Fruit fly (Drosophila melanogaster): Measurements from ENCODE around the gene Klp3A.

The Klp3A gene

DNA sequence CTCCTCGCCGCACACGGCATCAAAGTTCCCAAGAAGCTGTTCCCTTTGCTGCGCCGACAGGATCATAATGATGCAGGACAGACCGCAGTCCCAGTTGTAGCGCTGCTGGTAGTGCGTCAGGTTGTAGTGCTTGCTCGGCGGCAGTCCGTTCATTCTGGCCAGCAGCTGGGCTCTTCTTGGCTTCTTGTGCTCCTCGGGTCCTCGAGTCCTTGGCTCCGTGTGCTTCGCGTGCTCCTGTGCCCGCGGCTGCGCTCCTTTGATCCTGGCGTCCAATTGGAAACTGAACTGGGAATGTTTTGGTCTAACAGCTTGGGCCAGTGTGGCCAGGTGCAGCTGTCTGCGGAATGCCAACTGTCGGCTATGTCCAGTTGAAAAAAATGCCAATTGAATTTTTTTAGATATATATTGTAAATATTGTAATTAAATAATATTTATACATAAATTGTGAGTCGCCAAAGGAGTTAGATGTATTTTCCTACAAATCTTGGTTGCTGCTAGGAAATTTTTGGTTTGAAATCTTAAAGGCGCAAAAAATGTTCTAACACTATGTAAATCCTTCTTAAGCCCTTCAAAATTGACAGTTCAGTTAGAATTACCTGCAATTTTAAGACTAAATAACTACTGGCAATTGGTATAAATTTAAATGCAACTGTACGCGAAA, 18.7 kb downstream of the Klp3A start, which contains the start of gene CG13760:
Gene CG13760, minus strand, starts transcription at position 645 of the 661 bp plus-strand sequence.
- TF ChIP-seq foxo (GFP tag; optimal IDR thresholded peaks at IDR 0.05) (peak in 1 of 2 experiments; percentile 13), fru (GFP tag; optimal IDR thresholded peaks at IDR 0.05) (no peak)

dm6 chrX:2581793-2582503, 21.9 kb downstream of the Klp3A start:
- TF ChIP-seq sv (GFP tag; optimal IDR thresholded peaks at IDR 0.05), result peak; percentile 58
- TF ChIP-seq sage (GFP tag; optimal IDR thresholded peaks at IDR 0.05), result no peak
- peak; percentile 27 for TF ChIP-seq ey (GFP tag; optimal IDR thresholded peaks at IDR 0.05)
- TF ChIP-seq foxo (GFP tag; optimal IDR thresholded peaks at IDR 0.05), result peak in 1 of 2 experiments; percentile 44
- no peak for TF ChIP-seq dmrt93B (GFP tag; optimal IDR thresholded peaks at IDR 0.05)
- TF ChIP-seq N (GFP tag; optimal IDR thresholded peaks at IDR 0.05), result no peak
- no peak for TF ChIP-seq pan (optimal IDR thresholded peaks at IDR 0.05)
- no peak for TF ChIP-seq Myc (optimal IDR thresholded peaks at IDR 0.05)
- TF ChIP-seq fru (GFP tag; optimal IDR thresholded peaks at IDR 0.05), result peak; percentile 36
- no peak for TF ChIP-seq Rel (GFP tag; optimal IDR thresholded peaks at IDR 0.05)
- no peak for TF ChIP-seq Rel (tag; optimal IDR thresholded peaks at IDR 0.05)
- TF ChIP-seq GATAd (GFP tag; optimal IDR thresholded peaks at IDR 0.05), result no peak
- TF ChIP-seq CG32264 (GFP tag; optimal IDR thresholded peaks at IDR 0.05), result no peak
- TF ChIP-seq CrebA (GFP tag; optimal IDR thresholded peaks at IDR 0.05; ENCODE audit: borderline replicate concordance), result no peak
- TF ChIP-seq h (GFP tag; optimal IDR thresholded peaks at IDR 0.05), result peak; percentile 38
- peak; percentile 10 for TF ChIP-seq OdsH (GFP tag; optimal IDR thresholded peaks at IDR 0.05)
- peak; percentile 19 for TF ChIP-seq rgr (GFP tag; optimal IDR thresholded peaks at IDR 0.05)
- TF ChIP-seq Vsx2 (GFP tag; optimal IDR thresholded peaks at IDR 0.05; ENCODE audit: partially characterized antibody), result no peak
- no peak for TF ChIP-seq Dfd (GFP tag; optimal IDR thresholded peaks at IDR 0.05)
- no peak for TF ChIP-seq Hr83 (GFP tag; optimal IDR thresholded peaks at IDR 0.05; ENCODE audit: poor library complexity, severe bottlenecking)
- TF ChIP-seq psq (GFP tag; optimal IDR thresholded peaks at IDR 0.05), result peak; percentile 2
- no peak for TF ChIP-seq Hnf4 (GFP tag; optimal IDR thresholded peaks at IDR 0.05)
- no peak for TF ChIP-seq brk (GFP tag; optimal IDR thresholded peaks at IDR 0.05)

DNA sequence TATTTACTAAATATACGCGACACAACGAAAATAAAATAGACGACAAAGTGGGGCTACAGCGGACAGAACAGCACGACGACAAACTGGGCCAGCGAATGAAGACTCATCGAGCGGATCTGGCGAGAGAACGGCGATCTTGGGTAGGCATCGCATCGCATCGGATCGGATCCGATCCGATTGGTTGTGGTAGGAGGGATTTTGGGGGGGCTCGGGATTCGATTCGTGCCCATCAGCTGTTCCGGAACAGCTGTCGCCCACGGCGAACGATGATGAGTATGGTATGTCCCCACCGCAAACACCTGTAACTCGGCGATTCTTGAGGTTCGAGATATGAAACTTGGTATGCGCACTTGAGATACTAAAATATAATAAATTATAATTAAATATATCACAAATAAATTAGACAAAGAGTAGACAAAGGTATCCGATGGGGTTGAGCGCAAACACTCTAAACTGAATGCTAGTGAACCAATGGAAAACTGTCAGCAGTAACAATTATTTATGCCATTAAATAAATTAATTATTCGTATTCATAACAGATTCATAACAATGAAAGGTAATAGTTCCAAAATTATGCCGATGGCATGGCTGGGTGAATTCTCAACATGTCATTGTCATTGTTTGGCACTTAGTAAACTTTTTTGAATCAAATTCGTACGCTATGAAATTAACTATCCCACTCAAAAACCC, 23.4 kb downstream of the Klp3A start, which contains the start of the genes Vha36-3 and AANATL7:
Gene Vha36-3, minus strand, starts transcription at position 242 of the 690 bp plus-strand sequence.
Gene AANATL7, plus strand, starts transcription at position 640 of the 690 bp plus-strand sequence.
- TF ChIP-seq br (GFP tag; optimal IDR thresholded peaks at IDR 0.05) (no peak), Hnf4 (GFP tag; optimal IDR thresholded peaks at IDR 0.05) (no peak), Mio (GFP tag; optimal IDR thresholded peaks at IDR 0.05) (no peak), fru (GFP tag; optimal IDR thresholded peaks at IDR 0.05) (no peak), lola (GFP tag; optimal IDR thresholded peaks at IDR 0.05) (no peak), N (GFP tag; optimal IDR thresholded peaks at IDR 0.05) (no peak)

DNA sequence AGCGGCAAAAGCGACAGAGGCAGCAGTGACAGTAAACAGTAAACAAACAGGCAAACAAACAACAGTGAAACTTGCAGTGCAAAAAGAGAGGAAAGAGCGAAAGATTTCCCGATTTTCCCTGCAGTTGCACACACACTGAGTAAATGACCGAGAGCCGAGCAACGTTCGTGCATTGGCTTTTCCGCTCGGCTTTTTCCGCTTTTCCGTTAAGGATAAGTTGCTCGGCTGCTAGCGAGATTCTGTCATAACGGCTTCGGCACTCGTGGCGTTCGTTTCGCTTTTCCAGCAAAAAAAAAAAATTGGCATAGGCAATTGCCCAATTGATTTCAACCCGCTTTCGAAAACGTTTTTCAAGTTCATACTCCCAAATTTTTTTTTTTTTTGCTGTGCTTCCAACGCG, 50.0 kb downstream of the Klp3A start:
- TF ChIP-seq CG32264 (GFP tag; optimal IDR thresholded peaks at IDR 0.05), result no peak
- no peak for TF ChIP-seq Sp1 (GFP tag; optimal IDR thresholded peaks at IDR 0.05)
- no peak for TF ChIP-seq sv (GFP tag; optimal IDR thresholded peaks at IDR 0.05)
- no peak for TF ChIP-seq GATAd (GFP tag; optimal IDR thresholded peaks at IDR 0.05)
- no peak for TF ChIP-seq OdsH (GFP tag; optimal IDR thresholded peaks at IDR 0.05)
- TF ChIP-seq dl (GFP tag; optimal IDR thresholded peaks at IDR 0.05; ENCODE audit: insufficient read depth in 1 of 2, partially characterized antibody in 2 of 2), result no peak
- TF ChIP-seq foxo (GFP tag; optimal IDR thresholded peaks at IDR 0.05), result no peak
- no peak for TF ChIP-seq dsf (GFP tag; optimal IDR thresholded peaks at IDR 0.05; ENCODE audit: borderline replicate concordance)
- TF ChIP-seq CrebA (GFP tag; optimal IDR thresholded peaks at IDR 0.05; ENCODE audit: borderline replicate concordance), result no peak
- no peak for TF ChIP-seq brk (GFP tag; optimal IDR thresholded peaks at IDR 0.05)
- TF ChIP-seq h (GFP tag; optimal IDR thresholded peaks at IDR 0.05), result no peak
